Worm (Caenorhabditis elegans) whole organism, L1 larva: ENCODE measurements around the gene taf-8.
A peak's percentile ranks its signal among the peaks of the same experiment; 100 is the strongest.

Source experiments
- C16A3.4 ChIP-seq: fragments of 150-350 bp; optimal IDR thresholded peaks from 2 replicates; lab custom pipeline; 2014; ENCODE audit warnings: missing biosample characterization, missing genetic modification characterization
- C34B4.2 ChIP-seq: sonication (generic microtip); optimal IDR thresholded peaks from 2 replicates; lab custom pipeline; 2017; ENCODE audit warnings: mild to moderate bottlenecking, missing genetic modification characterization, missing compliant biosample characterization
- F16B12.6 ChIP-seq: fragments of 150-350 bp; optimal IDR thresholded peaks from 2 replicates; lab custom pipeline; 2014; ENCODE audit warnings: missing biosample characterization, missing genetic modification characterization
- alr-1 ChIP-seq: fragments of 200-800 bp; sonication (Bioruptor generic); optimal IDR thresholded peaks from 2 replicates; lab custom pipeline; 2018; ENCODE audit warnings: borderline replicate concordance, mild to moderate bottlenecking, missing genetic modification characterization, missing compliant biosample characterization
- ceh-63 ChIP-seq: fragments of 200-800 bp; sonication (Bioruptor generic); optimal IDR thresholded peaks from 2 replicates; lab custom pipeline; 2018; ENCODE audit warnings: mild to moderate bottlenecking, missing genetic modification characterization, missing compliant biosample characterization
- ceh-8 ChIP-seq: fragments of 200-800 bp; sonication (Bioruptor generic); optimal IDR thresholded peaks from 2 replicates; lab custom pipeline; 2018; ENCODE audit warnings: mild to moderate bottlenecking, missing genetic modification characterization, moderate library complexity, missing compliant biosample characterization
- ceh-82 ChIP-seq, 3 experiments: fragments of 150-350 bp in 1 of 3; sonication (generic microtip) in 2 of 3; optimal IDR thresholded peaks; 2 replicates each; lab custom pipeline; 2014 to 2017; ENCODE audit warnings: missing biosample characterization in 3 of 3, missing genetic modification characterization in 3 of 3
- ceh-88 ChIP-seq: fragments of 200-800 bp; sonication (Bioruptor generic); IDR thresholded peaks from 2 replicates; pipeline ENCODE4 v1.3.6; 2022; ENCODE audit warnings: missing genetic modification characterization, missing compliant biosample characterization
- dpl-1 ChIP-seq, 3 experiments: fragments of 150-350 bp in 2 of 3; sonication (generic microtip) in 1 of 3; optimal IDR thresholded peaks; 2 replicates each; lab custom pipeline; 2014 to 2017; ENCODE audit warnings: missing biosample characterization in 3 of 3, missing genetic modification characterization in 3 of 3, missing genetic modification reagents in 3 of 3
- efl-1 ChIP-seq, 4 experiments: fragments of 150-350 bp; optimal IDR thresholded peaks in 3 of 4; peaks in 1 of 4; 1 replicate in 1 of 4; 2 replicates in 3 of 4; lab custom pipeline; 2014; ENCODE audit warnings: missing biosample characterization in 2 of 4, missing genetic modification characterization in 2 of 4, missing genetic modification reagents in 2 of 4
- elt-3 ChIP-seq, 6 experiments: fragments of 150-350 bp in 1 of 6; sonication (generic microtip); optimal IDR thresholded peaks; 2 replicates each; lab custom pipeline; 2017 to 2018; ENCODE audit warnings: missing biosample characterization in 6 of 6, missing genetic modification characterization in 6 of 6, inconsistent platforms in 1 of 6
- ets-5 ChIP-seq: fragments of 200-800 bp; sonication (Bioruptor generic); IDR thresholded peaks from 2 replicates; pipeline ENCODE4 v1.3.6; 2022; ENCODE audit warnings: missing genetic modification characterization, missing compliant biosample characterization
- fkh-8 ChIP-seq: sonication (generic microtip); optimal IDR thresholded peaks from 2 replicates; lab custom pipeline; 2016; ENCODE audit warnings: mild to moderate bottlenecking, missing genetic modification characterization, missing compliant biosample characterization
- fos-1 ChIP-seq: fragments of 150-350 bp; optimal IDR thresholded peaks from 2 replicates; lab custom pipeline; 2014; ENCODE audit warnings: missing biosample characterization, missing genetic modification characterization
- hlh-17 ChIP-seq: fragments of 200-800 bp; sonication (Bioruptor generic); optimal IDR thresholded peaks from 2 replicates; lab custom pipeline; 2018; ENCODE audit warnings: missing genetic modification characterization, mild to moderate bottlenecking, missing compliant biosample characterization, moderate library complexity, borderline replicate concordance
- hlh-4 ChIP-seq: sonication (generic microtip); optimal IDR thresholded peaks from 2 replicates; lab custom pipeline; 2016; ENCODE audit warnings: mild to moderate bottlenecking, missing genetic modification characterization, missing compliant biosample characterization
- irx-1 ChIP-seq: sonication (generic microtip); optimal IDR thresholded peaks from 2 replicates; lab custom pipeline; 2016; ENCODE audit warnings: missing genetic modification characterization, missing compliant biosample characterization
- lin-13 ChIP-seq: fragments of 150-350 bp; optimal IDR thresholded peaks from 2 replicates; lab custom pipeline; 2014; ENCODE audit warnings: missing biosample characterization, missing genetic modification reagents, missing genetic modification characterization
- lin-15B ChIP-seq: fragments of 150-350 bp; sonication (generic microtip); optimal IDR thresholded peaks from 3 replicates; lab custom pipeline; 2014; ENCODE audit warnings: missing biosample characterization, missing genetic modification characterization
- lin-35 ChIP-seq, 2 experiments: fragments of 150-350 bp; optimal IDR thresholded peaks; 2 replicates each; lab custom pipeline; 2014; ENCODE audit warnings: missing biosample characterization in 2 of 2, missing genetic modification characterization in 2 of 2, missing genetic modification reagents in 2 of 2
- lir-3 ChIP-seq: sonication (generic microtip); optimal IDR thresholded peaks from 2 replicates; lab custom pipeline; 2016; ENCODE audit warnings: mild to moderate bottlenecking, missing genetic modification characterization, moderate library complexity, missing compliant biosample characterization; ENCODE audit not compliant: poor library complexity
- lsy-2 ChIP-seq, 2 experiments: fragments of 150-350 bp; optimal IDR thresholded peaks; 2 replicates each; lab custom pipeline; 2014; ENCODE audit warnings: missing biosample characterization in 2 of 2, missing genetic modification characterization in 2 of 2
- mdl-1 ChIP-seq, 2 experiments: fragments of 150-350 bp; optimal IDR thresholded peaks; 2 replicates each; lab custom pipeline; 2014 to 2017; ENCODE audit warnings: missing biosample characterization in 2 of 2, missing genetic modification characterization in 2 of 2, inconsistent platforms in 1 of 2
- mep-1 ChIP-seq: fragments of 150-350 bp; optimal IDR thresholded peaks from 2 replicates; lab custom pipeline; 2014; ENCODE audit warnings: missing biosample characterization, missing genetic modification characterization
- nhr-20 ChIP-seq: sonication (generic microtip); optimal IDR thresholded peaks from 2 replicates; lab custom pipeline; 2016; ENCODE audit warnings: mild to moderate bottlenecking, missing genetic modification characterization, missing compliant biosample characterization
- nhr-28 ChIP-seq: fragments of 150-350 bp; optimal IDR thresholded peaks from 2 replicates; lab custom pipeline; 2014; ENCODE audit warnings: missing biosample characterization, missing genetic modification characterization
- nhr-71 ChIP-seq: sonication (generic microtip); optimal IDR thresholded peaks from 2 replicates; lab custom pipeline; 2016; ENCODE audit warnings: mild to moderate bottlenecking, missing genetic modification characterization, moderate library complexity, missing compliant biosample characterization
- nhr-76 ChIP-seq: sonication (generic microtip); optimal IDR thresholded peaks from 2 replicates; lab custom pipeline; 2017; ENCODE audit warnings: missing biosample characterization, missing genetic modification characterization
- nhr-85 ChIP-seq: sonication (generic microtip); peaks from one replicate; lab custom pipeline; 2016; ENCODE audit warnings: missing genetic modification characterization, inconsistent platforms, missing compliant biosample characterization
- pag-3 ChIP-seq: sonication (generic microtip); optimal IDR thresholded peaks from 2 replicates; lab custom pipeline; 2017; ENCODE audit warnings: missing genetic modification characterization, mild to moderate bottlenecking, missing compliant biosample characterization, antibody characterized with exemption, borderline replicate concordance; ENCODE audit not compliant: insufficient read depth
- pqm-1 ChIP-seq: sonication (generic microtip); optimal IDR thresholded peaks from 3 replicates; lab custom pipeline; 2017; ENCODE audit warnings: missing biosample characterization, missing genetic modification characterization
- rnt-1 ChIP-seq: sonication (generic microtip); optimal IDR thresholded peaks from 2 replicates; lab custom pipeline; 2016; ENCODE audit warnings: mild to moderate bottlenecking, missing genetic modification characterization, moderate library complexity, missing compliant biosample characterization
- skn-1 ChIP-seq: fragments of 150-350 bp; optimal IDR thresholded peaks from 2 replicates; lab custom pipeline; 2014; ENCODE audit warnings: missing biosample characterization, missing genetic modification characterization
- snpc-4 ChIP-seq: fragments of 150-350 bp; optimal IDR thresholded peaks from 2 replicates; lab custom pipeline; 2014; ENCODE audit warnings: missing biosample characterization, missing genetic modification characterization
- snu-23 ChIP-seq: sonication (generic microtip); optimal IDR thresholded peaks from 2 replicates; lab custom pipeline; 2016; ENCODE audit warnings: missing genetic modification characterization, missing compliant biosample characterization
- sox-4 ChIP-seq: sonication (generic microtip); optimal IDR thresholded peaks from 2 replicates; lab custom pipeline; 2016; ENCODE audit warnings: missing genetic modification characterization, missing compliant biosample characterization
- sup-37 ChIP-seq: fragments of 200-800 bp; sonication (Bioruptor generic); optimal IDR thresholded peaks from 2 replicates; lab custom pipeline; 2018; ENCODE audit warnings: mild to moderate bottlenecking, missing genetic modification characterization, missing compliant biosample characterization
- swsn-7 ChIP-seq: sonication (generic microtip); optimal IDR thresholded peaks from 2 replicates; lab custom pipeline; 2016; ENCODE audit warnings: missing genetic modification characterization, missing compliant biosample characterization
- unc-130 ChIP-seq: fragments of 150-350 bp; optimal IDR thresholded peaks from 2 replicates; lab custom pipeline; 2017; ENCODE audit warnings: missing biosample characterization, missing genetic modification characterization, inconsistent platforms
- unc-98 ChIP-seq: fragments of 200-800 bp; sonication (Bioruptor generic); IDR thresholded peaks from 2 replicates; pipeline ENCODE4 v1.3.6; 2022; ENCODE audit warnings: missing genetic modification characterization, missing compliant biosample characterization
- vab-15 ChIP-seq: sonication (generic microtip); optimal IDR thresholded peaks from 2 replicates; lab custom pipeline; 2017; ENCODE audit warnings: missing genotype, mild to moderate bottlenecking, missing genetic modification characterization, missing compliant biosample characterization
- xbp-1 ChIP-seq: sonication (generic microtip); optimal IDR thresholded peaks from 2 replicates; lab custom pipeline; 2016; ENCODE audit warnings: missing genetic modification characterization, missing compliant biosample characterization
- zag-1 ChIP-seq: fragments of 150-350 bp; optimal IDR thresholded peaks from 2 replicates; lab custom pipeline; 2014; ENCODE audit warnings: missing biosample characterization, missing genetic modification characterization
- zip-4 ChIP-seq: fragments of 200-800 bp; sonication (Bioruptor generic); optimal IDR thresholded peaks from 2 replicates; lab custom pipeline; 2018; ENCODE audit warnings: mild to moderate bottlenecking, missing genetic modification characterization, moderate library complexity, missing compliant biosample characterization
- ztf-11 ChIP-seq, 2 experiments: sonication (generic microtip); optimal IDR thresholded peaks; 2 replicates each; lab custom pipeline; 2016 to 2017; ENCODE audit warnings: missing genetic modification characterization in 2 of 2, missing biosample characterization in 1 of 2, missing compliant biosample characterization in 1 of 2
- ztf-4 ChIP-seq: fragments of 150-350 bp; optimal IDR thresholded peaks from 2 replicates; lab custom pipeline; 2014; ENCODE audit warnings: missing biosample characterization, missing genetic modification characterization

Gene taf-8

ce11 chrII:9700363-9700762 lies 31.2 kb downstream of the taf-8 start, which contains the start of the genes Y53C12A.8 and Y53C12A.7:
Gene Y53C12A.8 (minus strand): TSS chrII:9700463.
Gene Y53C12A.7 (plus strand): TSS chrII:9700543.
- no peak for TF ChIP-seq sox-4 (tag; lab: Kevin White, UChicago)
- TF ChIP-seq snpc-4, result no peak
- TF ChIP-seq vab-15 (tag; lab: Kevin White, UChicago), result no peak
- no peak for TF ChIP-seq hlh-17 (GFP tag; lab: Kevin White, UChicago)
- no peak for TF ChIP-seq swsn-7 (tag; lab: Kevin White, UChicago)
- no peak for TF ChIP-seq zip-4 (GFP tag; lab: Kevin White, UChicago)
- TF ChIP-seq nhr-20 (tag; lab: Kevin White, UChicago), result no peak
- TF ChIP-seq lin-13 (GFP tag; lab: Kevin White, UChicago), result no peak
- no peak for TF ChIP-seq ztf-11 (tag; optimal IDR thresholded peaks at IDR 0.05; lab: Kevin White, UChicago)
- TF ChIP-seq rnt-1 (tag; lab: Kevin White, UChicago), result no peak
- TF ChIP-seq fos-1 (tag; lab: Kevin White, UChicago), result no peak
- TF ChIP-seq unc-98 (GFP tag; lab: Robert Waterston, UW), result no peak
- TF ChIP-seq ceh-8, result no peak
- TF ChIP-seq nhr-85 (tag; lab: Kevin White, UChicago), result no peak

- TF ChIP-seq zag-1 (tag; lab: Kevin White, UChicago) (no peak), efl-1 (optimal IDR thresholded peaks at IDR 0.05; lab: Kevin White, UChicago) (no peak), efl-1 (GFP tag; optimal IDR thresholded peaks at IDR 0.05 in 1 of 2; lab: Kevin White, UChicago) (peak in 1 of 2 experiments; percentile 79)
- TF ChIP-seq, all 84 proteins: peak for 1
Measured at ce11 chrII:9703601-9704000, 34.5 kb downstream of the taf-8 start, which contains the start of gene mop-25.2. Gene mop-25.2 (minus strand): TSS chrII:9703701.

ce11 chrII:9704746-9705145 lies 35.6 kb downstream of the taf-8 start, which contains the start of gene Y53C12A.10:
Gene Y53C12A.10 (minus strand): TSS chrII:9704846.
- TF ChIP-seq hlh-4 (tag; lab: Kevin White, UChicago) (no peak), ceh-63 (GFP tag; lab: Kevin White, UChicago) (no peak), ceh-8 (no peak), ceh-88 (GFP tag; lab: Robert Waterston, UW) (no peak), irx-1 (tag; lab: Kevin White, UChicago) (no peak), dpl-1 (GFP tag; optimal IDR thresholded peaks at IDR 0.05; lab: Kevin White, UChicago) (no peak), mdl-1 (tag; optimal IDR thresholded peaks at IDR 0.05; lab: Kevin White, UChicago) (no peak), ets-5 (GFP tag; lab: Robert Waterston, UW) (no peak), nhr-76 (no peak), C16A3.4 (tag; lab: Kevin White, UChicago) (no peak), lir-3 (no peak), fkh-8 (tag; lab: Kevin White, UChicago) (no peak), snu-23 (GFP tag; lab: Kevin White, UChicago) (no peak), fos-1 (tag; lab: Kevin White, UChicago) (no peak), alr-1 (no peak), C34B4.2 (no peak), elt-3 (tag; optimal IDR thresholded peaks at IDR 0.05; lab: Kevin White, UChicago) (no peak)

- no peak for TF ChIP-seq pqm-1 (tag; lab: Kevin White, UChicago)
- peak in 1 of 3 experiments; percentile 40 for TF ChIP-seq ceh-82 (tag; optimal IDR thresholded peaks at IDR 0.05; lab: Kevin White, UChicago)
- peak; percentile 91 to 97 for TF ChIP-seq lin-35 (GFP tag; optimal IDR thresholded peaks at IDR 0.05; lab: Kevin White, UChicago)
- TF ChIP-seq lin-15B (tag; lab: Kevin White, UChicago), result no peak
- TF ChIP-seq mep-1 (tag; lab: Kevin White, UChicago), result peak; percentile 58
- no peak for TF ChIP-seq nhr-85 (tag; lab: Kevin White, UChicago)
- no peak for TF ChIP-seq rnt-1 (tag; lab: Kevin White, UChicago)
- TF ChIP-seq pag-3 (tag; lab: Kevin White, UChicago), result no peak
- peak; percentile 43 for TF ChIP-seq xbp-1 (tag; lab: Kevin White, UChicago)
- peak; percentile 44 for TF ChIP-seq nhr-71 (tag; lab: Kevin White, UChicago)
- TF ChIP-seq snpc-4, result no peak
- TF ChIP-seq skn-1 (tag; lab: Kevin White, UChicago), result peak; percentile 57
- TF ChIP-seq efl-1 (optimal IDR thresholded peaks at IDR 0.05; lab: Kevin White, UChicago), result peak; percentile 85 to 90
- TF ChIP-seq efl-1 (GFP tag; optimal IDR thresholded peaks at IDR 0.05 in 1 of 2; lab: Kevin White, UChicago), result peak; percentile 93 to 99
- no peak for TF ChIP-seq ztf-4
- peak; percentile 35 for TF ChIP-seq F16B12.6 (tag; lab: Kevin White, UChicago)
- peak; percentile 71 for TF ChIP-seq C16A3.4 (tag; lab: Kevin White, UChicago)
- no peak for TF ChIP-seq unc-98 (GFP tag; lab: Robert Waterston, UW)
- peak; percentile 50 to 81 for TF ChIP-seq lsy-2 (tag; optimal IDR thresholded peaks at IDR 0.05; lab: Kevin White, UChicago)
- peak; percentile 34 for TF ChIP-seq unc-130 (tag; lab: Kevin White, UChicago)
- TF ChIP-seq nhr-28 (tag; lab: Kevin White, UChicago), result no peak
- TF ChIP-seq fkh-8 (tag; lab: Kevin White, UChicago), result no peak
- TF ChIP-seq sup-37 (GFP tag; lab: Kevin White, UChicago), result no peak
Measured at ce11 chrII:9706207-9706606, 37.1 kb downstream of the taf-8 start, which contains the start of gene Y53C12A.3. Gene Y53C12A.3 (minus strand): TSS chrII:9706240.
